Worm (Caenorhabditis elegans): Measurements from ENCODE around the gene srz-96.

srz-96 gene

ce11 chrV:17215602-17216001 is 16.6 kb downstream of the srz-96 start:
- TF ChIP-seq ces-1 (GFP tag; optimal IDR thresholded peaks at IDR 0.05) (no peak), ceh-82 (tag; optimal IDR thresholded peaks at IDR 0.05) (no peak), unc-30 (tag; optimal IDR thresholded peaks at IDR 0.05) (no peak), lin-13 (GFP tag; optimal IDR thresholded peaks at IDR 0.05) (no peak), aly-2 (tag; optimal IDR thresholded peaks at IDR 0.05) (no peak), nhr-19 (GFP tag; conservative IDR thresholded peaks at IDR 0.05) (no peak), lsy-2 (tag; optimal IDR thresholded peaks at IDR 0.05) (no peak), zip-4 (GFP tag; optimal IDR thresholded peaks at IDR 0.05) (no peak), pax-3 (tag; optimal IDR thresholded peaks at IDR 0.05) (no peak), hpl-2 (GFP tag; optimal IDR thresholded peaks at IDR 0.05) (no peak), C16A3.4 (tag; optimal IDR thresholded peaks at IDR 0.05) (no peak), fos-1 (tag; optimal IDR thresholded peaks at IDR 0.05) (no peak), lin-35 (GFP tag; optimal IDR thresholded peaks at IDR 0.05) (no peak), efl-1 (optimal IDR thresholded peaks at IDR 0.05) (no peak), efl-1 (GFP tag; optimal IDR thresholded peaks at IDR 0.05 in 1 of 2) (no peak), ama-1 (optimal IDR thresholded peaks at IDR 0.05) (no peak)

ce11 chrV:17217690-17218089 is 18.7 kb downstream of the srz-96 start, which contains the start of gene srbc-62:
TSS of gene srbc-62 (plus strand) at chrV:17217990.
- TF ChIP-seq fos-1 (tag; optimal IDR thresholded peaks at IDR 0.05), result no peak
- TF ChIP-seq hlh-4 (tag; optimal IDR thresholded peaks at IDR 0.05), result no peak
- no peak for TF ChIP-seq grh-1 (GFP tag; IDR thresholded peaks at IDR 0.05)

- TF ChIP-seq xbp-1 (tag; optimal IDR thresholded peaks at IDR 0.05) (no peak), C34B4.2 (tag; optimal IDR thresholded peaks at IDR 0.05) (no peak), pqm-1 (tag; optimal IDR thresholded peaks at IDR 0.05) (no peak), vab-15 (tag; optimal IDR thresholded peaks at IDR 0.05) (no peak), fkh-4 (tag; optimal IDR thresholded peaks at IDR 0.05; ENCODE audit: borderline replicate concordance) (no peak), nhr-47 (tag; optimal IDR thresholded peaks at IDR 0.05) (no peak), Y116A8C.19 (tag; optimal IDR thresholded peaks at IDR 0.05; ENCODE audit: borderline replicate concordance) (no peak), ceh-8 (GFP tag; optimal IDR thresholded peaks at IDR 0.05) (no peak), F16B12.6 (tag; optimal IDR thresholded peaks at IDR 0.05) (no peak), nhr-19 (GFP tag; conservative IDR thresholded peaks at IDR 0.05) (no peak), unc-62 (GFP tag; optimal IDR thresholded peaks at IDR 0.05) (no peak), mab-9 (GFP tag; IDR thresholded peaks at IDR 0.05) (no peak), grh-1 (GFP tag; IDR thresholded peaks at IDR 0.05) (no peak), isw-1 (GFP tag; IDR thresholded peaks at IDR 0.05) (no peak), egl-27 (tag; optimal IDR thresholded peaks at IDR 0.05) (no peak), alr-1 (tag; optimal IDR thresholded peaks at IDR 0.05; ENCODE audit: borderline replicate concordance) (no peak), zag-1 (tag; optimal IDR thresholded peaks at IDR 0.05) (no peak), ceh-90 (tag; optimal IDR thresholded peaks at IDR 0.05) (no peak), lin-14 (GFP tag; optimal IDR thresholded peaks at IDR 0.05) (no peak), aly-2 (tag; optimal IDR thresholded peaks at IDR 0.05) (no peak)
These were observed 21.3 kb downstream of the srz-96 start, which contains the start of gene srh-109 for ce11 chrV:17220345-17220744. TSS of gene srh-109 (minus strand) at chrV:17220445.

- no peak for TF ChIP-seq unc-98 (GFP tag; IDR thresholded peaks at IDR 0.05)
- TF ChIP-seq lin-39 (tag; optimal IDR thresholded peaks at IDR 0.05), result no peak
- no peak for TF ChIP-seq fos-1 (tag; optimal IDR thresholded peaks at IDR 0.05)
- TF ChIP-seq ztf-11 (tag; optimal IDR thresholded peaks at IDR 0.05), result no peak
- TF ChIP-seq C34B4.2 (tag; optimal IDR thresholded peaks at IDR 0.05), result no peak
- TF ChIP-seq rnt-1 (tag; optimal IDR thresholded peaks at IDR 0.05), result no peak
- TF ChIP-seq ceh-90 (tag; optimal IDR thresholded peaks at IDR 0.05), result no peak
- TF ChIP-seq mep-1 (tag; optimal IDR thresholded peaks at IDR 0.05), result no peak
- no peak for TF ChIP-seq nhr-90 (tag; optimal IDR thresholded peaks at IDR 0.05; ENCODE audit: poor library complexity)
- no peak for TF ChIP-seq jun-1 (tag; optimal IDR thresholded peaks at IDR 0.05)
- TF ChIP-seq pag-3 (tag; optimal IDR thresholded peaks at IDR 0.05; ENCODE audit: borderline replicate concordance, insufficient read depth), result no peak
- TF ChIP-seq snu-23 (GFP tag; optimal IDR thresholded peaks at IDR 0.05), result no peak
- no peak for TF ChIP-seq nhr-85 (tag)
- TF ChIP-seq ztf-4 (tag; optimal IDR thresholded peaks at IDR 0.05), result no peak
These were observed 24.3 kb downstream of the srz-96 start, which contains the start of gene srh-252 for ce11 chrV:17223305-17223704. TSS of gene srh-252 (minus strand) at chrV:17223405.
